Worm (Caenorhabditis elegans) whole organism, L1 larva: ENCODE data around the gene B0302.2.
A peak's percentile ranks its signal among the peaks of the same experiment; 100 is the strongest.

Experiments used
- C16A3.4 ChIP-seq: fragments of 150-350 bp; optimal IDR thresholded peaks from 2 replicates; lab custom pipeline; 2014; ENCODE audit warnings: missing biosample characterization, missing genetic modification characterization
- ama-1 ChIP-seq: fragments of 150-350 bp; optimal IDR thresholded peaks from 2 replicates; lab custom pipeline; 2014
- ceh-82 ChIP-seq, 3 experiments: fragments of 150-350 bp in 1 of 3; sonication (generic microtip) in 2 of 3; optimal IDR thresholded peaks; 2 replicates each; lab custom pipeline; 2014 to 2017; ENCODE audit warnings: missing biosample characterization in 3 of 3, missing genetic modification characterization in 3 of 3
- ces-1 ChIP-seq: fragments of 150-350 bp; optimal IDR thresholded peaks from 2 replicates; lab custom pipeline; 2014; ENCODE audit warnings: missing biosample characterization, missing genetic modification reagents, missing genetic modification characterization
- dsc-1 ChIP-seq: sonication (generic microtip); optimal IDR thresholded peaks from 2 replicates; lab custom pipeline; 2016; ENCODE audit warnings: mild to moderate bottlenecking, missing genetic modification characterization, missing compliant biosample characterization
- efl-1 ChIP-seq, 4 experiments: fragments of 150-350 bp; optimal IDR thresholded peaks in 3 of 4; peaks in 1 of 4; 1 replicate in 1 of 4; 2 replicates in 3 of 4; lab custom pipeline; 2014; ENCODE audit warnings: missing biosample characterization in 2 of 4, missing genetic modification characterization in 2 of 4, missing genetic modification reagents in 2 of 4
- egl-27 ChIP-seq, 2 experiments: fragments of 150-350 bp in 1 of 2; sonication (generic microtip); optimal IDR thresholded peaks; 3 replicates each; lab custom pipeline; 2017 to 2018; ENCODE audit warnings: missing biosample characterization in 2 of 2, missing genetic modification characterization in 2 of 2, missing genetic modification reagents in 2 of 2
- elt-2 ChIP-seq: sonication (generic microtip); optimal IDR thresholded peaks from 2 replicates; lab custom pipeline; 2016; ENCODE audit warnings: missing genetic modification characterization, mild to moderate bottlenecking, inconsistent platforms, missing compliant biosample characterization, missing genetic modification reagents
- fos-1 ChIP-seq: fragments of 150-350 bp; optimal IDR thresholded peaks from 2 replicates; lab custom pipeline; 2014; ENCODE audit warnings: missing biosample characterization, missing genetic modification characterization
- grh-1 ChIP-seq: fragments of 200-800 bp; sonication (Bioruptor generic); IDR thresholded peaks from 2 replicates; pipeline ENCODE4 v1.3.6; 2022; ENCODE audit warnings: missing genetic modification reagents, missing genetic modification characterization, missing compliant biosample characterization
- hlh-17 ChIP-seq: fragments of 200-800 bp; sonication (Bioruptor generic); optimal IDR thresholded peaks from 2 replicates; lab custom pipeline; 2018; ENCODE audit warnings: missing genetic modification characterization, mild to moderate bottlenecking, missing compliant biosample characterization, moderate library complexity, borderline replicate concordance
- hlh-4 ChIP-seq: sonication (generic microtip); optimal IDR thresholded peaks from 2 replicates; lab custom pipeline; 2016; ENCODE audit warnings: mild to moderate bottlenecking, missing genetic modification characterization, missing compliant biosample characterization
- isw-1 ChIP-seq: fragments of 200-800 bp; sonication (Bioruptor generic); IDR thresholded peaks from 2 replicates; pipeline ENCODE4 v1.3.6; 2022; ENCODE audit warnings: missing genetic modification characterization, missing compliant biosample characterization
- lin-13 ChIP-seq: fragments of 150-350 bp; optimal IDR thresholded peaks from 2 replicates; lab custom pipeline; 2014; ENCODE audit warnings: missing biosample characterization, missing genetic modification reagents, missing genetic modification characterization
- lin-14 ChIP-seq: fragments of 200-800 bp; sonication (Bioruptor generic); optimal IDR thresholded peaks from 2 replicates; lab custom pipeline; 2018; ENCODE audit warnings: mild to moderate bottlenecking, missing genetic modification characterization, moderate library complexity, missing compliant biosample characterization
- lin-15B ChIP-seq: fragments of 150-350 bp; sonication (generic microtip); optimal IDR thresholded peaks from 3 replicates; lab custom pipeline; 2014; ENCODE audit warnings: missing biosample characterization, missing genetic modification characterization
- lin-35 ChIP-seq, 2 experiments: fragments of 150-350 bp; optimal IDR thresholded peaks; 2 replicates each; lab custom pipeline; 2014; ENCODE audit warnings: missing biosample characterization in 2 of 2, missing genetic modification characterization in 2 of 2, missing genetic modification reagents in 2 of 2
- lir-3 ChIP-seq: sonication (generic microtip); optimal IDR thresholded peaks from 2 replicates; lab custom pipeline; 2016; ENCODE audit warnings: mild to moderate bottlenecking, missing genetic modification characterization, moderate library complexity, missing compliant biosample characterization; ENCODE audit not compliant: poor library complexity
- mep-1 ChIP-seq: fragments of 150-350 bp; optimal IDR thresholded peaks from 2 replicates; lab custom pipeline; 2014; ENCODE audit warnings: missing biosample characterization, missing genetic modification characterization
- nhr-11 ChIP-seq: fragments of 150-350 bp; optimal IDR thresholded peaks from 2 replicates; lab custom pipeline; 2014; ENCODE audit warnings: missing biosample characterization, missing genetic modification characterization
- nhr-20 ChIP-seq: sonication (generic microtip); optimal IDR thresholded peaks from 2 replicates; lab custom pipeline; 2016; ENCODE audit warnings: mild to moderate bottlenecking, missing genetic modification characterization, missing compliant biosample characterization
- nhr-28 ChIP-seq: fragments of 150-350 bp; optimal IDR thresholded peaks from 2 replicates; lab custom pipeline; 2014; ENCODE audit warnings: missing biosample characterization, missing genetic modification characterization
- nhr-71 ChIP-seq: sonication (generic microtip); optimal IDR thresholded peaks from 2 replicates; lab custom pipeline; 2016; ENCODE audit warnings: mild to moderate bottlenecking, missing genetic modification characterization, moderate library complexity, missing compliant biosample characterization
- nhr-76 ChIP-seq: sonication (generic microtip); optimal IDR thresholded peaks from 2 replicates; lab custom pipeline; 2017; ENCODE audit warnings: missing biosample characterization, missing genetic modification characterization
- nhr-85 ChIP-seq: sonication (generic microtip); peaks from one replicate; lab custom pipeline; 2016; ENCODE audit warnings: missing genetic modification characterization, inconsistent platforms, missing compliant biosample characterization
- nhr-90 ChIP-seq: sonication (generic microtip); optimal IDR thresholded peaks from 2 replicates; lab custom pipeline; 2016; ENCODE audit warnings: mild to moderate bottlenecking, missing genetic modification characterization, missing compliant biosample characterization; ENCODE audit not compliant: poor library complexity
- pqm-1 ChIP-seq: sonication (generic microtip); optimal IDR thresholded peaks from 3 replicates; lab custom pipeline; 2017; ENCODE audit warnings: missing biosample characterization, missing genetic modification characterization
- rnt-1 ChIP-seq: sonication (generic microtip); optimal IDR thresholded peaks from 2 replicates; lab custom pipeline; 2016; ENCODE audit warnings: mild to moderate bottlenecking, missing genetic modification characterization, moderate library complexity, missing compliant biosample characterization
- skn-1 ChIP-seq: fragments of 150-350 bp; optimal IDR thresholded peaks from 2 replicates; lab custom pipeline; 2014; ENCODE audit warnings: missing biosample characterization, missing genetic modification characterization
- snpc-4 ChIP-seq: fragments of 150-350 bp; optimal IDR thresholded peaks from 2 replicates; lab custom pipeline; 2014; ENCODE audit warnings: missing biosample characterization, missing genetic modification characterization
- snu-23 ChIP-seq: sonication (generic microtip); optimal IDR thresholded peaks from 2 replicates; lab custom pipeline; 2016; ENCODE audit warnings: missing genetic modification characterization, missing compliant biosample characterization
- swsn-7 ChIP-seq: sonication (generic microtip); optimal IDR thresholded peaks from 2 replicates; lab custom pipeline; 2016; ENCODE audit warnings: missing genetic modification characterization, missing compliant biosample characterization
- unc-62 ChIP-seq: fragments of 150-350 bp; optimal IDR thresholded peaks from 2 replicates; lab custom pipeline; 2014; ENCODE audit warnings: missing biosample characterization, missing genetic modification reagents, missing genetic modification characterization
- vab-15 ChIP-seq: sonication (generic microtip); optimal IDR thresholded peaks from 2 replicates; lab custom pipeline; 2017; ENCODE audit warnings: missing genotype, mild to moderate bottlenecking, missing genetic modification characterization, missing compliant biosample characterization
- xbp-1 ChIP-seq: sonication (generic microtip); optimal IDR thresholded peaks from 2 replicates; lab custom pipeline; 2016; ENCODE audit warnings: missing genetic modification characterization, missing compliant biosample characterization
- zip-4 ChIP-seq: fragments of 200-800 bp; sonication (Bioruptor generic); optimal IDR thresholded peaks from 2 replicates; lab custom pipeline; 2018; ENCODE audit warnings: mild to moderate bottlenecking, missing genetic modification characterization, moderate library complexity, missing compliant biosample characterization
- ztf-11 ChIP-seq, 2 experiments: sonication (generic microtip); optimal IDR thresholded peaks; 2 replicates each; lab custom pipeline; 2016 to 2017; ENCODE audit warnings: missing genetic modification characterization in 2 of 2, missing biosample characterization in 1 of 2, missing compliant biosample characterization in 1 of 2
- ztf-4 ChIP-seq: fragments of 150-350 bp; optimal IDR thresholded peaks from 2 replicates; lab custom pipeline; 2014; ENCODE audit warnings: missing biosample characterization, missing genetic modification characterization

B0302.2 gene

DNA sequence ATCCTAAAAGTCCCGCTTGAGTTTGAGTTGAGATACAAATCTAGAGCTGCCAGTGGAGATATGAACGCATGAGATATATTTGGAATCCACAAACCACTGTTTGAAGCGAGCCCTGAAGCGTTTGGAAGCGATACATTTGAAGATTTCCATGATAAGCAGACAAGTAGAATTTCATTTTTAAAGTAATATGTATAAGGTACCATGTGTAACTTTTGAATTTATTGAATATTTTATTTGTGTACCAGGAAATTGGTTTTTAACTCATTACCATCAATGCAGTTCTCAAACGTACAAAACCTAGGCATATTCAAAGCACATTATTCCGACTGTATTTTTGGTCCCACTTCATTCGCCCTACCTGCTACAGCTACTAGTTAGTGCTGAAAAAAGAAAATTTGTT is at the start of gene B0302.2:
Gene B0302.2, plus strand, starts transcription at position 301 of the 400 bp plus-strand sequence.
- TF ChIP-seq nhr-90 (tag; lab: Kevin White, UChicago) (no peak), efl-1 (optimal IDR thresholded peaks at IDR 0.05; lab: Kevin White, UChicago) (no peak), efl-1 (GFP tag; optimal IDR thresholded peaks at IDR 0.05 in 1 of 2; lab: Kevin White, UChicago) (no peak), lin-15B (tag; lab: Kevin White, UChicago) (no peak), nhr-11 (tag; lab: Kevin White, UChicago) (no peak), pqm-1 (no peak), grh-1 (GFP tag; lab: Robert Waterston, UW) (no peak), mep-1 (tag; lab: Kevin White, UChicago) (no peak), lin-14 (no peak), zip-4 (GFP tag; lab: Kevin White, UChicago) (no peak), isw-1 (GFP tag; lab: Robert Waterston, UW) (no peak), nhr-28 (tag; lab: Kevin White, UChicago) (no peak), swsn-7 (tag; lab: Kevin White, UChicago) (no peak), unc-62 (GFP tag; lab: Kevin White, UChicago) (no peak), xbp-1 (no peak), hlh-4 (no peak), ceh-82 (tag; optimal IDR thresholded peaks at IDR 0.05; lab: Kevin White, UChicago) (no peak)

DNA sequence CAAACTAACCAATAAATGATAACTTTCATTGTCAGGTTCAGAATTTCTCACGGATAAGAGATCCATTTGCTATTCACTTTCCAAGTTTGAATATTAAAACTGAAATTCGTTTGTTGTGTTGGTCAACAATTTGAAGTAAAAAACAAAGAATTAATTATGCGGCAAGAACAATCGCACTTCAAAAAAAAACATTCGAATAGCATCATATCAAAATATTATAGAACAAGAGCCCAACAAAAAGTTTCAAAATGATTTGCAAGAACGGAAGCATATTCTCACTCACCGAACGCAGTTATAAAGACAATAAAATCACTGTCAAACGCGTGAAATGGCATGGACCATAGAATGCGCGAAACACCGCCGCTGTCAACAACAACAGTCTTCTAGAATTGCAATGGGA is 43.9 kb upstream of the B0302.2 start, which contains the start of gene K09E3.7:
Gene K09E3.7, minus strand, starts transcription at position 101 of the 400 bp plus-strand sequence.
- TF ChIP-seq hlh-4: no peak
- TF ChIP-seq snpc-4 (tag; lab: Kevin White, UChicago): no peak
- no peak for TF ChIP-seq egl-27 (tag; optimal IDR thresholded peaks at IDR 0.05; lab: Kevin White, UChicago)
- no peak for TF ChIP-seq dsc-1 (tag; lab: Kevin White, UChicago)
- TF ChIP-seq snu-23 (GFP tag; lab: Kevin White, UChicago): no peak

DNA sequence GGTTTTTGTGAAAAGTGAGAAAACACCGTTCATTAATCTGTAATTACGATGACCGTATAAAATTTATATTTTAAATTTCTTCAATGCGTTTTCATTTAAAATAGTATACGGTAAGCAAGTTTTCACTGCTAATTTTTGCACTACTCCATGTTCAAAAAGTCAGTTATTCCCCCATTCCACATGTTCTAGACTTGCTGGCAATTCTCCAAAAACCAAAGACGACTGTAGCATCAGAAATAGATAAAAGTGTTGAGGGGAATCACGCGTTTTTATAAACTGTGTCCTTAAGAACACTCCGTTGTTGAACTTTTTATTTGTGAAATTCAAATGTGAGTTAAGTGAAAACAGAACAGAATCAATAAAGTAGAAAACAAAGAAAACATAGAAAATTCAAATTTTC is 42.6 kb upstream of the B0302.2 start:
- no peak for TF ChIP-seq hlh-17 (GFP tag; lab: Kevin White, UChicago)
- no peak for TF ChIP-seq ztf-11 (tag; optimal IDR thresholded peaks at IDR 0.05; lab: Kevin White, UChicago)
- peak; percentile 54 for TF ChIP-seq nhr-85 (tag; lab: Kevin White, UChicago)
- no peak for TF ChIP-seq hlh-4
- no peak for TF ChIP-seq ceh-82 (tag; optimal IDR thresholded peaks at IDR 0.05; lab: Kevin White, UChicago)
- peak in 1 of 2 experiments; percentile 31 for TF ChIP-seq lin-35 (GFP tag; optimal IDR thresholded peaks at IDR 0.05; lab: Kevin White, UChicago)
- peak; percentile 70 for TF ChIP-seq elt-2
- no peak for TF ChIP-seq nhr-76
- no peak for TF ChIP-seq ztf-4
- TF ChIP-seq zip-4 (GFP tag; lab: Kevin White, UChicago): no peak
- TF ChIP-seq nhr-90 (tag; lab: Kevin White, UChicago): peak; percentile 37
- peak; percentile 10 for TF ChIP-seq mep-1 (tag; lab: Kevin White, UChicago)
- peak; percentile 4 for TF ChIP-seq lin-13
- TF ChIP-seq ces-1 (GFP tag; lab: Kevin White, UChicago): no peak
- TF ChIP-seq rnt-1 (tag; lab: Kevin White, UChicago): no peak
- TF ChIP-seq C16A3.4: no peak
- TF ChIP-seq fos-1 (tag; lab: Kevin White, UChicago): no peak
- TF ChIP-seq nhr-20: peak; percentile 2
- no peak for TF ChIP-seq lir-3 (tag; lab: Kevin White, UChicago)
- no peak for TF ChIP-seq vab-15 (tag; lab: Kevin White, UChicago)
- TF ChIP-seq nhr-71 (tag; lab: Kevin White, UChicago): peak; percentile 22
- TF ChIP-seq ama-1 (lab: Kevin White, UChicago): peak; percentile 11
- peak; percentile 28 for TF ChIP-seq skn-1 (tag; lab: Kevin White, UChicago)
